Fruit fly (Drosophila melanogaster) whole organism, wandering third instar larva: Measurements from ENCODE around the gene xit.

Source experiments
- Abd-B ChIP-seq: fragments of >200 bp; optimal IDR thresholded peaks from 2 replicates; lab custom pipeline; 2017; ENCODE audit warnings: missing biosample characterization, missing genetic modification characterization
- CG32264 ChIP-seq: fragments of 200-800 bp; sonication (Bioruptor generic); optimal IDR thresholded peaks from 2 replicates; lab custom pipeline; 2016; ENCODE audit warnings: missing biosample characterization, missing genetic modification characterization
- CG9705 ChIP-seq: fragments of 200-800 bp; sonication (Bioruptor generic); optimal IDR thresholded peaks from 2 replicates; lab custom pipeline; 2018; ENCODE audit warnings: missing biosample characterization, mild to moderate bottlenecking, missing genetic modification characterization
- CrebA ChIP-seq: fragments of 200-800 bp; sonication (Bioruptor generic); optimal IDR thresholded peaks from 2 replicates; lab custom pipeline; 2016; ENCODE audit warnings: missing biosample characterization, mild to moderate bottlenecking, missing genetic modification characterization, borderline replicate concordance
- Dfd ChIP-seq: fragments of >200 bp; optimal IDR thresholded peaks from 2 replicates; lab custom pipeline; 2017; ENCODE audit warnings: missing biosample characterization, missing genetic modification characterization
- Dif ChIP-seq: fragments of 200-275, 200-300 bp; sonication (Bioruptor generic); optimal IDR thresholded peaks from 2 replicates; lab custom pipeline; 2018; ENCODE audit warnings: missing biosample characterization, missing genetic modification characterization; ENCODE audit not compliant: partially characterized antibody
- GATAd ChIP-seq: sonication (Bioruptor generic); optimal IDR thresholded peaks from 2 replicates; lab custom pipeline; 2016; ENCODE audit warnings: missing biosample characterization, missing genetic modification characterization
- HLH106 ChIP-seq: fragments of 200-800 bp; optimal IDR thresholded peaks from 3 replicates; lab custom pipeline; 2019; ENCODE audit warnings: missing biosample characterization, mild to moderate bottlenecking, missing genetic modification characterization, moderate library complexity
- Hnf4 ChIP-seq: fragments of 200-800 bp; sonication (Bioruptor generic); optimal IDR thresholded peaks from 2 replicates; lab custom pipeline; 2016; ENCODE audit warnings: missing biosample characterization, mild to moderate bottlenecking, missing genetic modification characterization
- Hr78 ChIP-seq: fragments of >200 bp; optimal IDR thresholded peaks from 2 replicates; lab custom pipeline; 2017; ENCODE audit warnings: missing biosample characterization, missing genetic modification characterization
- Hr83 ChIP-seq: fragments of 200-300 bp; sonication (Bioruptor generic); optimal IDR thresholded peaks from 2 replicates; lab custom pipeline; 2016; ENCODE audit warnings: missing biosample characterization, mild to moderate bottlenecking, missing genetic modification characterization, moderate library complexity; ENCODE audit not compliant: poor library complexity, severe bottlenecking
- Jra ChIP-seq: sonication (Bioruptor generic); optimal IDR thresholded peaks from 2 replicates; lab custom pipeline; 2016; ENCODE audit warnings: missing biosample characterization, missing genetic modification characterization
- Mio ChIP-seq: sonication (Bioruptor generic); optimal IDR thresholded peaks from 2 replicates; lab custom pipeline; 2016; ENCODE audit warnings: missing biosample characterization, missing genetic modification characterization
- Myc ChIP-seq: fragments of >200 bp; optimal IDR thresholded peaks from 2 replicates; lab custom pipeline; 2017
- N ChIP-seq: fragments of >200 bp; optimal IDR thresholded peaks from 2 replicates; lab custom pipeline; 2018; ENCODE audit warnings: missing biosample characterization, missing external identifiers, missing genetic modification characterization
- OdsH ChIP-seq: fragments of 200-800 bp; sonication (Bioruptor generic); optimal IDR thresholded peaks from 2 replicates; lab custom pipeline; 2016; ENCODE audit warnings: missing biosample characterization, mild to moderate bottlenecking, missing genetic modification characterization
- Rel ChIP-seq, 2 experiments: fragments of 200-800 bp; sonication (Bioruptor generic) in 1 of 2; optimal IDR thresholded peaks; 2 replicates in 1 of 2; 3 replicates in 1 of 2; lab custom pipeline; 2016 to 2019; ENCODE audit warnings: mild to moderate bottlenecking in 2 of 2, missing biosample characterization in 2 of 2, missing genetic modification characterization in 2 of 2, moderate library complexity in 1 of 2
- Sp1 ChIP-seq: fragments of 200-800 bp; sonication (Bioruptor generic); optimal IDR thresholded peaks from 3 replicates; lab custom pipeline; 2019; ENCODE audit warnings: missing biosample characterization, mild to moderate bottlenecking, missing genetic modification characterization, moderate library complexity
- Vsx2 ChIP-seq: fragments of 200-300, 225-300 bp; sonication (Bioruptor generic); optimal IDR thresholded peaks from 2 replicates; lab custom pipeline; 2018; ENCODE audit warnings: missing biosample characterization, missing genetic modification characterization; ENCODE audit not compliant: partially characterized antibody
- br ChIP-seq: fragments of 200-800 bp; sonication (Bioruptor generic); optimal IDR thresholded peaks from 2 replicates; lab custom pipeline; 2016; ENCODE audit warnings: missing biosample characterization, missing genetic modification characterization
- brk ChIP-seq: fragments of 200-800 bp; sonication (Bioruptor generic); optimal IDR thresholded peaks from 2 replicates; lab custom pipeline; 2016; ENCODE audit warnings: missing biosample characterization, mild to moderate bottlenecking, missing genetic modification characterization
- dl ChIP-seq, 2 experiments: fragments of 175-275, 200-275 bp in 1 of 2; fragments of 200-275 bp in 1 of 2; sonication (Bioruptor generic); optimal IDR thresholded peaks; lab custom pipeline; 2018; ENCODE audit warnings: mild to moderate bottlenecking in 2 of 2, missing biosample characterization in 2 of 2, missing genetic modification characterization in 2 of 2, moderate library complexity in 2 of 2; ENCODE audit not compliant: partially characterized antibody in 2 of 2, insufficient read depth in 1 of 2
- dmrt93B ChIP-seq: fragments of 200-800 bp; sonication (Bioruptor generic); optimal IDR thresholded peaks from 2 replicates; lab custom pipeline; 2018; ENCODE audit warnings: missing biosample characterization, mild to moderate bottlenecking, missing genetic modification characterization
- dsf ChIP-seq: sonication (Bioruptor generic); optimal IDR thresholded peaks from 2 replicates; lab custom pipeline; 2016; ENCODE audit warnings: missing biosample characterization, missing genetic modification characterization, borderline replicate concordance
- ey ChIP-seq: fragments of 200-800 bp; sonication (Bioruptor generic); optimal IDR thresholded peaks from 2 replicates; lab custom pipeline; 2016; ENCODE audit warnings: missing biosample characterization, missing genetic modification characterization
- foxo ChIP-seq, 2 experiments: fragments of 200-800 bp; sonication (Bioruptor generic); optimal IDR thresholded peaks; 2 replicates in 1 of 2; 3 replicates in 1 of 2; lab custom pipeline; 2016 to 2017; ENCODE audit warnings: missing biosample characterization in 2 of 2, missing genetic modification characterization in 2 of 2
- fru ChIP-seq: fragments of 200-800 bp; sonication (Bioruptor generic); optimal IDR thresholded peaks from 3 replicates; lab custom pipeline; 2016; ENCODE audit warnings: missing biosample characterization, mild to moderate bottlenecking, missing genetic modification characterization
- h ChIP-seq: fragments of 200-800 bp; sonication (Bioruptor generic); optimal IDR thresholded peaks from 3 replicates; lab custom pipeline; 2016; ENCODE audit warnings: missing biosample characterization, mild to moderate bottlenecking, missing genetic modification characterization
- jim ChIP-seq: fragments of 175-275, 200-325 bp; sonication (Bioruptor generic); optimal IDR thresholded peaks from 2 replicates; lab custom pipeline; 2016; ENCODE audit warnings: missing biosample characterization, mild to moderate bottlenecking, missing genetic modification characterization
- lola ChIP-seq: fragments of >200 bp; optimal IDR thresholded peaks from 2 replicates; lab custom pipeline; 2017; ENCODE audit warnings: missing biosample characterization, missing genetic modification characterization
- pan ChIP-seq: fragments of >200 bp; optimal IDR thresholded peaks from 2 replicates; lab custom pipeline; 2017
- psq ChIP-seq: fragments of 200-800 bp; sonication (Bioruptor generic); optimal IDR thresholded peaks from 3 replicates; lab custom pipeline; 2017; ENCODE audit warnings: missing biosample characterization, mild to moderate bottlenecking, missing genetic modification characterization, moderate library complexity
- rgr ChIP-seq: fragments of 200-800 bp; sonication (Bioruptor generic); optimal IDR thresholded peaks from 3 replicates; lab custom pipeline; 2016; ENCODE audit warnings: missing biosample characterization, mild to moderate bottlenecking, missing genetic modification characterization
- sage ChIP-seq: fragments of 200-800 bp; sonication (Bioruptor generic); optimal IDR thresholded peaks from 2 replicates; lab custom pipeline; 2016; ENCODE audit warnings: missing biosample characterization, mild to moderate bottlenecking, missing genetic modification characterization
- sv ChIP-seq: fragments of 200-800 bp; sonication (Bioruptor generic); optimal IDR thresholded peaks from 3 replicates; lab custom pipeline; 2016; ENCODE audit warnings: missing biosample characterization, missing genetic modification characterization
- tai ChIP-seq: sonication (Bioruptor generic); optimal IDR thresholded peaks from 2 replicates; lab custom pipeline; 2016; ENCODE audit warnings: missing biosample characterization, missing genetic modification characterization
- usp ChIP-seq: fragments of >200 bp; optimal IDR thresholded peaks from 2 replicates; lab custom pipeline; 2017; ENCODE audit warnings: missing biosample characterization, missing genetic modification characterization
- woc ChIP-seq: sonication (Bioruptor generic); optimal IDR thresholded peaks from 2 replicates; lab custom pipeline; 2016; ENCODE audit warnings: missing biosample characterization, mild to moderate bottlenecking, missing genetic modification characterization

Gene xit

dm6 chrX:6860413-6861089, 39.7 kb downstream of the xit start:
- TF ChIP-seq Rel (GFP tag; optimal IDR thresholded peaks at IDR 0.05; lab: Kevin White, UChicago): no peak
- peak; percentile 78 for TF ChIP-seq Rel (tag; optimal IDR thresholded peaks at IDR 0.05; lab: Kevin White, UChicago)
- peak; percentile 88 for TF ChIP-seq psq (GFP tag; lab: Kevin White, UChicago)
- TF ChIP-seq Mio (GFP tag; lab: Kevin White, UChicago): no peak
- peak; percentile 38 for TF ChIP-seq Dif (GFP tag; lab: Kevin White, UChicago)

- TF ChIP-seq Hr83 (GFP tag; lab: Kevin White, UChicago) (peak; percentile 54), Rel (GFP tag; optimal IDR thresholded peaks at IDR 0.05; lab: Kevin White, UChicago) (no peak), Rel (tag; optimal IDR thresholded peaks at IDR 0.05; lab: Kevin White, UChicago) (peak; percentile 93), Dif (GFP tag; lab: Kevin White, UChicago) (peak; percentile 77), dmrt93B (peak; percentile 87), Jra (GFP tag; lab: Kevin White, UChicago) (peak; percentile 75), tai (peak; percentile 62), psq (GFP tag; lab: Kevin White, UChicago) (peak; percentile 87), Hr78 (no peak), brk (GFP tag; lab: Kevin White, UChicago) (no peak), HLH106 (tag; lab: Kevin White, UChicago) (peak; percentile 85), Abd-B (GFP tag; lab: Kevin White, UChicago) (no peak), ey (GFP tag; lab: Kevin White, UChicago) (peak; percentile 64), Mio (GFP tag; lab: Kevin White, UChicago) (peak; percentile 36), woc (peak; percentile 49), sv (GFP tag; lab: Kevin White, UChicago) (no peak), fru (GFP tag; lab: Kevin White, UChicago) (peak; percentile 77), Myc (lab: Kevin White, UChicago) (no peak), CrebA (GFP tag; lab: Kevin White, UChicago) (no peak), jim (GFP tag; lab: Kevin White, UChicago) (no peak), Dfd (GFP tag; lab: Kevin White, UChicago) (no peak), dl (GFP tag; optimal IDR thresholded peaks at IDR 0.05; lab: Kevin White, UChicago; ENCODE audit: insufficient read depth in 1 of 2, partially characterized antibody in 2 of 2) (peak; percentile 26 to 36), usp (no peak), pan (lab: Kevin White, UChicago) (no peak), lola (GFP tag; lab: Kevin White, UChicago) (no peak), Sp1 (peak; percentile 81), h (GFP tag; lab: Kevin White, UChicago) (peak; percentile 72), Vsx2 (GFP tag; lab: Kevin White, UChicago) (peak; percentile 47), foxo (GFP tag; optimal IDR thresholded peaks at IDR 0.05; lab: Kevin White, UChicago) (peak; percentile 61 to 66), OdsH (peak; percentile 52), br (GFP tag; lab: Kevin White, UChicago) (peak; percentile 80), CG9705 (GFP tag; lab: Kevin White, UChicago) (peak; percentile 14), Hnf4 (GFP tag; lab: Kevin White, UChicago) (peak; percentile 69), CG32264 (GFP tag; lab: Kevin White, UChicago) (peak; percentile 78), N (GFP tag; lab: Kevin White, UChicago) (no peak), rgr (GFP tag; lab: Kevin White, UChicago) (peak; percentile 63), GATAd (GFP tag; lab: Kevin White, UChicago) (peak; percentile 47), dsf (GFP tag; lab: Kevin White, UChicago) (no peak), sage (GFP tag; lab: Kevin White, UChicago) (no peak)
Observed at dm6 chrX:6861523-6862077, 40.8 kb downstream of the xit start.
